Fruit fly (Drosophila melanogaster) whole organism: ENCODE measurements around the gene CG6059.

Experiments used
- CG8478 ChIP-seq: fragments of >200 bp; optimal IDR thresholded peaks from 2 replicates; lab custom pipeline; 2018; ENCODE audit warnings: inconsistent platforms
- Dll ChIP-seq: fragments of >200 bp; optimal IDR thresholded peaks from 2 replicates; lab custom pipeline; 2017
- EcR ChIP-seq, 2 experiments: fragments of >200 bp; optimal IDR thresholded peaks; 2 replicates each; lab custom pipeline; 2017; ENCODE audit warnings: missing biosample characterization in 2 of 2, missing genetic modification characterization in 2 of 2, missing genetic modification reagents in 2 of 2
- psq ChIP-seq: fragments of >200 bp; optimal IDR thresholded peaks from 2 replicates; lab custom pipeline; 2017
- usp ChIP-seq: fragments of >200 bp; optimal IDR thresholded peaks from 2 replicates; lab custom pipeline; 2017; ENCODE audit warnings: missing biosample characterization, missing genetic modification characterization, mixed read lengths

DNA sequence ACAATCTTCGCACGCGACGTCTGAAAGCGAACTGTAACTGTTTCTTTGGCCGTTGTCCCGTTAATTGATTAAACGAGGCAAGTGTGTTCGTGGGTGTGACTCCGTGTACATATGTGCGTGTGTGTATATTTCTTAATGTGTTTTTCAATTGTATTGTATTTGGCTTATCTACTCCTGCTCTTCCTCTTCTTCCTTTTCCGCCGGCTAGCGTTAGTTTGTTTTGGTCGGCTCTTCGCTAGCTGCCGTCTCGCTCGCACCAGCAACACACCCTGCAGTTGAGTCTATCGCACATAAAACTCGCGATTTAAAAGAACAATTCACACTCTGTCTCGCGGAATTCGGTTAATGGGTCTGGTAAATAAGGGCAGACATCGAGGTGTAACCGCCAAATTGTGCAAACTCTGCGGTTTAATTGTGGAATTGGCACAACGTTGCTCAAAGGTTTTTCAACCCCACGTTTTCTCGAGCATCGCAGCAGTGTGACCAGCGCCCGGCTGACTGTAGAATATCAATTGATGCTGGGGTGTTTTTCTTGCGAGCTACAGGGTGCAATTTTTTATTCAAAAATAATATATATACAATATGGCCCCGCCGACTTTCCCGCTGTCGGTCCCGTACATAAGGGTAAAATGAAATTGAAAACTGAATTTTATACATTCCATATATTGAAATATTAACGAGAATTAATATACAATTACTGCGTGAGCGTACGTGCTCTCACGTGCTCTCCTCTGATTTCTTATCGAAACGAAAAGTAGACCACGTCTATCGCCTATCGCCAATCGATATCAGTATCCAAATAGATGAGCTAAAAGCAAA, 12.5 kb downstream of the CG6059 start, which contains the start of the genes gb and CG5815:
- TF ChIP-seq psq (lab: Kevin White, UChicago) (no peak), CG8478 (no peak), Dll (no peak), EcR (GFP tag; optimal IDR thresholded peaks at IDR 0.05; lab: Kevin White, UChicago) (peak in 1 of 2 experiments; percentile 72), usp (GFP tag; lab: Kevin White, UChicago) (no peak)
